Worm (Caenorhabditis elegans) whole organism, young adult: ENCODE results near the gene zim-1.

Experiments
- C06A6.2 ChIP-seq: fragments of 200-800 bp; sonication (Bioruptor generic); conservative IDR thresholded peaks from 2 replicates; pipeline ENCODE4 v1.3.6; 2022; ENCODE audit warnings: missing genetic modification characterization, missing compliant biosample characterization
- C17E4.6 ChIP-seq: fragments of 200-800 bp; sonication (Bioruptor generic); IDR thresholded peaks from 2 replicates; pipeline ENCODE4 v1.3.6; 2022; ENCODE audit warnings: missing genetic modification reagents, missing genetic modification characterization, missing compliant biosample characterization
- F10E7.11 ChIP-seq: sonication (generic microtip); optimal IDR thresholded peaks from 2 replicates; lab custom pipeline; 2017; ENCODE audit warnings: mild to moderate bottlenecking, missing genetic modification characterization, moderate library complexity, missing compliant biosample characterization
- F22D6.2 ChIP-seq: sonication (generic microtip); optimal IDR thresholded peaks from 2 replicates; lab custom pipeline; 2016; ENCODE audit warnings: mild to moderate bottlenecking, missing genetic modification characterization, missing compliant biosample characterization
- F33H1.4 ChIP-seq: fragments of 200-800 bp; sonication (Bioruptor generic); IDR thresholded peaks from 2 replicates; pipeline ENCODE4 v1.3.6; 2022; ENCODE audit warnings: missing genetic modification reagents, missing genetic modification characterization, missing compliant biosample characterization
- F37B4.10 ChIP-seq: fragments of 200-800 bp; sonication (Bioruptor generic); IDR thresholded peaks from 2 replicates; pipeline ENCODE4 v1.3.6; 2022; ENCODE audit warnings: missing genetic modification characterization, missing compliant biosample characterization
- F39B2.1 ChIP-seq: fragments of 200-800 bp; sonication (Bioruptor generic); IDR thresholded peaks from 2 replicates; pipeline ENCODE4 v1.3.6; 2022; ENCODE audit warnings: missing genetic modification reagents, missing genetic modification characterization, missing compliant biosample characterization
- F52B5.7 ChIP-seq: sonication (generic microtip); optimal IDR thresholded peaks from 2 replicates; lab custom pipeline; 2016; ENCODE audit warnings: mild to moderate bottlenecking, missing genetic modification characterization, missing compliant biosample characterization
- T07F8.4 ChIP-seq: sonication (generic microtip); optimal IDR thresholded peaks from 2 replicates; lab custom pipeline; 2016; ENCODE audit warnings: mild to moderate bottlenecking, missing genetic modification characterization, moderate library complexity, missing compliant biosample characterization
- T26A5.8 ChIP-seq: sonication (generic microtip); optimal IDR thresholded peaks from 2 replicates; lab custom pipeline; 2016; ENCODE audit warnings: missing genetic modification characterization, missing compliant biosample characterization
- Y95B8A.8 ChIP-seq: fragments of 200-800 bp; sonication (Bioruptor generic); IDR thresholded peaks from 2 replicates; pipeline ENCODE4 v1.3.6; 2022; ENCODE audit warnings: missing genetic modification reagents, missing genetic modification characterization, missing compliant biosample characterization
- ama-1 ChIP-seq, 3 experiments: fragments of 150-350 bp in 1 of 3; sonication (generic microtip) in 2 of 3; optimal IDR thresholded peaks; 2 replicates each; lab custom pipeline; 2014 to 2018; ENCODE audit warnings: missing biosample characterization in 2 of 3, missing genetic modification characterization in 2 of 3, missing genetic modification reagents in 2 of 3
- aptf-2 ChIP-seq: fragments of 200-800 bp; sonication (Bioruptor generic); conservative IDR thresholded peaks from 2 replicates; pipeline ENCODE4 v1.3.6; 2022; ENCODE audit warnings: missing genetic modification reagents, missing genetic modification characterization, missing compliant biosample characterization
- aptf-3 ChIP-seq: fragments of 200-800 bp; sonication (Bioruptor generic); IDR thresholded peaks from 2 replicates; pipeline ENCODE4 v1.3.6; 2022; ENCODE audit warnings: missing genetic modification characterization, missing compliant biosample characterization
- attf-5 ChIP-seq: fragments of 200-800 bp; sonication (Bioruptor generic); optimal IDR thresholded peaks from 2 replicates; lab custom pipeline; 2018; ENCODE audit warnings: mild to moderate bottlenecking, missing genetic modification characterization, missing compliant biosample characterization
- bed-2 ChIP-seq: fragments of 200-800 bp; sonication (Bioruptor generic); IDR thresholded peaks from 2 replicates; pipeline ENCODE4 v1.3.6; 2022; ENCODE audit warnings: missing genetic modification reagents, missing genetic modification characterization, missing compliant biosample characterization
- ceh-58 ChIP-seq: fragments of 200-800 bp; sonication (Bioruptor generic); IDR thresholded peaks from 2 replicates; pipeline ENCODE4 v1.3.6; 2022; ENCODE audit warnings: missing genetic modification characterization, missing compliant biosample characterization
- ceh-79 ChIP-seq: sonication (generic microtip); optimal IDR thresholded peaks from 2 replicates; lab custom pipeline; 2017; ENCODE audit warnings: mild to moderate bottlenecking, missing genetic modification characterization, missing compliant biosample characterization
- efl-1 ChIP-seq: fragments of 150-350 bp; optimal IDR thresholded peaks from 2 replicates; lab custom pipeline; 2014; ENCODE audit warnings: missing biosample characterization, missing genetic modification reagents, missing genetic modification characterization
- fkh-3 ChIP-seq: sonication (generic microtip); optimal IDR thresholded peaks from 2 replicates; lab custom pipeline; 2016; ENCODE audit warnings: mild to moderate bottlenecking, missing genetic modification characterization, missing compliant biosample characterization
- gei-17 ChIP-seq: fragments of 200-800 bp; sonication (Bioruptor generic); optimal IDR thresholded peaks from 2 replicates; lab custom pipeline; 2018; ENCODE audit warnings: mild to moderate bottlenecking, missing genetic modification characterization, missing compliant biosample characterization
- hlh-26 ChIP-seq: fragments of 200-800 bp; sonication (Bioruptor generic); conservative IDR thresholded peaks from 2 replicates; pipeline ENCODE4 v1.3.6; 2022; ENCODE audit warnings: missing genetic modification reagents, missing genetic modification characterization, missing compliant biosample characterization
- hmg-1.2 ChIP-seq: fragments of 200-800 bp; sonication (Bioruptor generic); IDR thresholded peaks from 2 replicates; pipeline ENCODE4 v1.3.6; 2022; ENCODE audit warnings: missing genetic modification reagents, missing genetic modification characterization, missing compliant biosample characterization
- hrde-1 ChIP-seq: sonication (generic microtip); optimal IDR thresholded peaks from 2 replicates; lab custom pipeline; 2016; ENCODE audit warnings: missing genetic modification characterization, mild to moderate bottlenecking, missing compliant biosample characterization, moderate library complexity, missing genotype, missing genetic modification reagents, borderline replicate concordance
- hsf-1 ChIP-seq: fragments of 200-800 bp; sonication (Bioruptor generic); IDR thresholded peaks from 2 replicates; pipeline ENCODE4 v1.3.6; 2022; ENCODE audit warnings: missing genetic modification reagents, missing genetic modification characterization, missing compliant biosample characterization
- let-607 ChIP-seq, 2 experiments: fragments of 200-800 bp in 1 of 2; sonication (Bioruptor generic) in 1 of 2; sonication (generic microtip) in 1 of 2; optimal IDR thresholded peaks; 2 replicates each; lab custom pipeline; 2016 to 2018; ENCODE audit warnings: mild to moderate bottlenecking in 2 of 2, missing compliant biosample characterization in 2 of 2, missing genetic modification characterization in 2 of 2, moderate library complexity in 2 of 2, missing genotype in 1 of 2
- mel-28 ChIP-seq: sonication (generic microtip); optimal IDR thresholded peaks from 2 replicates; lab custom pipeline; 2016; ENCODE audit warnings: borderline replicate concordance, mild to moderate bottlenecking, missing genetic modification characterization, missing compliant biosample characterization
- nfya-1 ChIP-seq: sonication (generic microtip); optimal IDR thresholded peaks from 2 replicates; lab custom pipeline; 2017; ENCODE audit warnings: antibody characterized with exemption, missing compliant biosample characterization, missing genetic modification characterization, borderline replicate concordance; ENCODE audit not compliant: insufficient read depth
- nhr-179 ChIP-seq: sonication (generic microtip); optimal IDR thresholded peaks from 2 replicates; lab custom pipeline; 2016; ENCODE audit warnings: mild to moderate bottlenecking, missing genetic modification characterization, missing compliant biosample characterization
- nhr-80 ChIP-seq: sonication (generic microtip); optimal IDR thresholded peaks from 2 replicates; lab custom pipeline; 2016; ENCODE audit warnings: missing genetic modification characterization, missing compliant biosample characterization
- pha-4 ChIP-seq: fragments of 150-350 bp; sonication (generic microtip); optimal IDR thresholded peaks from 2 replicates; lab custom pipeline; 2014; ENCODE audit warnings: missing biosample characterization, missing genetic modification reagents, missing genetic modification characterization
- rcor-1 ChIP-seq: fragments of 200-800 bp; sonication (Bioruptor generic); IDR thresholded peaks from 2 replicates; pipeline ENCODE4 v1.3.6; 2022; ENCODE audit warnings: missing genetic modification reagents, missing genetic modification characterization, missing compliant biosample characterization
- sdz-38 ChIP-seq: sonication (generic microtip); optimal IDR thresholded peaks from 2 replicates; lab custom pipeline; 2016; ENCODE audit warnings: missing genotype, missing genetic modification characterization, missing compliant biosample characterization
- sea-2 ChIP-seq: fragments of 200-800 bp; sonication (Bioruptor generic); IDR thresholded peaks from 2 replicates; pipeline ENCODE4 v1.3.6; 2022; ENCODE audit warnings: missing genetic modification characterization, missing compliant biosample characterization
- snpc-1.3 ChIP-seq: sonication (generic microtip); optimal IDR thresholded peaks from 2 replicates; lab custom pipeline; 2017; ENCODE audit warnings: missing genetic modification characterization, mild to moderate bottlenecking, missing compliant biosample characterization, antibody characterized with exemption, moderate library complexity, missing genotype, missing genetic modification reagents; ENCODE audit not compliant: insufficient read depth
- sptf-2 ChIP-seq: fragments of 200-800 bp; sonication (Bioruptor generic); optimal IDR thresholded peaks from 2 replicates; lab custom pipeline; 2018; ENCODE audit warnings: mild to moderate bottlenecking, missing genetic modification characterization, missing compliant biosample characterization
- tbx-9 ChIP-seq: sonication (generic microtip); optimal IDR thresholded peaks from 2 replicates; lab custom pipeline; 2016; ENCODE audit warnings: borderline replicate concordance, missing genetic modification characterization, inconsistent platforms, missing compliant biosample characterization
- unc-130 ChIP-seq: sonication (generic microtip); optimal IDR thresholded peaks from 2 replicates; lab custom pipeline; 2016; ENCODE audit warnings: missing genetic modification reagents, missing genetic modification characterization, missing compliant biosample characterization
- ztf-26 ChIP-seq: sonication (generic microtip); optimal IDR thresholded peaks from 2 replicates; lab custom pipeline; 2017; ENCODE audit warnings: missing genetic modification characterization, missing compliant biosample characterization

The zim-1 gene

DNA sequence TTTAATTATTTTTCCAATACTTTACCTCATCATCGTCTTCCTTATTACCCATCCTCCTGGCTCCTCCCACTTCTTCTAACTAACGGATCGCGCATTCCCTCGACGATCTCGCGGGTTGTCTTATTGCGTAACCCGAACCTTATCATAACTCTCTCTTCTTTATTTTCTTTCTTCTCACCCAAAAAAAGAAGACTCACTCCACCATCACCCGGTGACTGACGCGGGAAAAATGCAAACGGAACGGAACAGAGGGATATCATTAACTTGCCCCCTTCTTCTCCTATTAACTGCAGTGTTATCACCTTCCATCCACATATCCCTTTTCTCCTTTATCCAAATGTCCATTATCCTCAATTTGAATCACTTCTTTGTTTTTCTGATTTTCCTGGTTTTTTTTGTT, 23.2 kb downstream of the zim-1 start:
- TF ChIP-seq C06A6.2 (GFP tag; lab: Robert Waterston, UW) (no peak), F37B4.10 (GFP tag; lab: Robert Waterston, UW) (no peak), mel-28 (no peak), rcor-1 (GFP tag; lab: Robert Waterston, UW) (no peak), hsf-1 (no peak), nfya-1 (no peak), hlh-26 (GFP tag; lab: Robert Waterston, UW) (no peak), nhr-80 (no peak), nhr-179 (tag; lab: Kevin White, UChicago) (no peak), sptf-2 (GFP tag; lab: Kevin White, UChicago) (no peak), hmg-1.2 (no peak), attf-5 (GFP tag; lab: Kevin White, UChicago) (no peak), F10E7.11 (no peak), Y95B8A.8 (GFP tag; lab: Robert Waterston, UW) (no peak), let-607 (tag; optimal IDR thresholded peaks at IDR 0.05; lab: Kevin White, UChicago) (no peak), sea-2 (GFP tag; lab: Robert Waterston, UW) (no peak), ztf-26 (tag; lab: Kevin White, UChicago) (no peak), gei-17 (no peak), fkh-3 (tag; lab: Kevin White, UChicago) (no peak)

DNA sequence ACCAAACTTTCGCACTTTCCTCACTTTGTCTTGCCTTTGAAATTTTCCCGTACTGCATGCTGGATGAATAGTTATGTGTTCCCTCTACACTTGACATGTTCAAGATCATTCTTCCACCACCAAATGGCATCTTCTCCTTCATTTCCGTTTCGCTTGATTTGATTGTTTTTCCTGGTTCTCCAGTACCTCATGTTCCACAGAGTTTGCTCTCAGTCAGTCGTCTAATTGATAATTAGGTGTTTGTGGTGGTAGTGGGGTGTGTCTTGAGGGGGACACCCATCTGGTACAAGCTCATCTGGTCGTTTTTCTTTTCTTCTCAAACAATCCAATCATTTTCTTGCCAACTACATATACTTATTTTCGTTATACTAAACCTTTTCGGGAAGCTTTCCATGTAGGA, 24.1 kb downstream of the zim-1 start:
- no peak for TF ChIP-seq T07F8.4 (tag; lab: Kevin White, UChicago)
- no peak for TF ChIP-seq ceh-58
- TF ChIP-seq unc-130, result no peak
- no peak for TF ChIP-seq C17E4.6
- TF ChIP-seq bed-2 (GFP tag; lab: Robert Waterston, UW), result no peak
- TF ChIP-seq F10E7.11, result no peak
- no peak for TF ChIP-seq gei-17
- TF ChIP-seq snpc-1.3 (tag; lab: Kevin White, UChicago), result no peak
- no peak for TF ChIP-seq efl-1 (GFP tag; lab: Kevin White, UChicago)
- TF ChIP-seq sdz-38, result no peak
- TF ChIP-seq pha-4 (tag; lab: Kevin White, UChicago), result no peak
- TF ChIP-seq T26A5.8, result no peak
- no peak for TF ChIP-seq aptf-2 (GFP tag; lab: Robert Waterston, UW)

DNA sequence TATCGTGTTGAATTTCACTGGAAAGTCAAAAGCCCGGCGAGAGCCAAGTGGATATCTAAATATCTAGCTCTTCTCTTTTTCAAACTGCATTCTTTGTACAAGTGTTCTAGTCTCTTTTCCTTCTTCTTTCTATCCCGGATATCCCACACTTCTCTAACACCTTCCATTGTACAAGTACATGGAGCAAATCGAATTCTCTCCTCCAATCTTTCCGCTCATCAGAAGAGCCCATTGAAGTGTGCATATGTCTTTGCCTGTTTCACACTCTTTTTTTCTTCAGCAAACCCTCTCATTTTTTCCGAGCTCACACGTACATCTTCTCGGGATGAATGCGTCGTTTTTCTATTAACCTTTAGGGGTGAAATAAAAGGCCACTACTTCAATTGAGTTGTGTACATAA, 26.6 kb downstream of the zim-1 start:
- TF ChIP-seq ceh-79, result no peak
- TF ChIP-seq F33H1.4 (GFP tag; lab: Robert Waterston, UW), result no peak
- TF ChIP-seq F10E7.11, result no peak
- no peak for TF ChIP-seq aptf-2 (GFP tag; lab: Robert Waterston, UW)
- TF ChIP-seq aptf-3, result no peak
- TF ChIP-seq tbx-9, result no peak
- no peak for TF ChIP-seq F39B2.1
- TF ChIP-seq F22D6.2, result no peak
- no peak for TF ChIP-seq hrde-1 (tag; lab: Kevin White, UChicago)
- TF ChIP-seq ama-1 (optimal IDR thresholded peaks at IDR 0.05; lab: Kevin White, UChicago), result no peak
- TF ChIP-seq ama-1 (GFP tag; optimal IDR thresholded peaks at IDR 0.05; lab: Kevin White, UChicago), result no peak
- no peak for TF ChIP-seq F52B5.7
